Worm (Caenorhabditis elegans) whole organism, mixed stage, embryonic: ENCODE data around the gene ugt-30.

Experiments used
- M03D4.4 ChIP-seq: sonication (generic microtip); optimal IDR thresholded peaks from 2 replicates; lab custom pipeline; 2017; ENCODE audit warnings: mild to moderate bottlenecking, missing genetic modification characterization, missing compliant biosample characterization
- bed-3 ChIP-seq: fragments of 200-800 bp; sonication (Bioruptor generic); optimal IDR thresholded peaks from 3 replicates; lab custom pipeline; 2018; ENCODE audit warnings: mild to moderate bottlenecking, missing genetic modification characterization, moderate library complexity, missing compliant biosample characterization
- blmp-1 ChIP-seq: fragments of 150-350 bp; optimal IDR thresholded peaks from 2 replicates; lab custom pipeline; 2014; ENCODE audit warnings: missing biosample characterization, missing genetic modification characterization
- ceh-39 ChIP-seq: fragments of 150-350 bp; optimal IDR thresholded peaks from 2 replicates; lab custom pipeline; 2014; ENCODE audit warnings: missing biosample characterization, missing genetic modification characterization
- ceh-43 ChIP-seq: fragments of 200-800 bp; sonication (Bioruptor generic); optimal IDR thresholded peaks from 2 replicates; lab custom pipeline; 2018; ENCODE audit warnings: mild to moderate bottlenecking, missing genetic modification characterization, moderate library complexity, missing compliant biosample characterization
- ceh-83 ChIP-seq: fragments of 200-800 bp; sonication (Bioruptor generic); optimal IDR thresholded peaks from 2 replicates; lab custom pipeline; 2018; ENCODE audit warnings: mild to moderate bottlenecking, missing genetic modification characterization, missing compliant biosample characterization
- ces-1 ChIP-seq: fragments of 150-350 bp; optimal IDR thresholded peaks from 2 replicates; lab custom pipeline; 2014; ENCODE audit warnings: missing biosample characterization, missing genetic modification reagents, missing genetic modification characterization
- cnd-1 ChIP-seq: fragments of 200-800 bp; sonication (Bioruptor generic); optimal IDR thresholded peaks from 2 replicates; lab custom pipeline; 2018; ENCODE audit warnings: mild to moderate bottlenecking, missing genetic modification characterization, missing compliant biosample characterization
- drap-1 ChIP-seq: fragments of 200-800 bp; sonication (Bioruptor generic); optimal IDR thresholded peaks from 3 replicates; lab custom pipeline; 2018; ENCODE audit warnings: mild to moderate bottlenecking, missing genetic modification characterization, missing compliant biosample characterization
- elt-1 ChIP-seq: sonication (generic microtip); optimal IDR thresholded peaks from 2 replicates; lab custom pipeline; 2017; ENCODE audit warnings: missing genetic modification characterization, mild to moderate bottlenecking, missing compliant biosample characterization, antibody characterized with exemption, moderate library complexity, borderline replicate concordance; ENCODE audit not compliant: insufficient read depth
- flh-1 ChIP-seq: fragments of 200-800 bp; sonication (Bioruptor generic); optimal IDR thresholded peaks from 2 replicates; lab custom pipeline; 2018; ENCODE audit warnings: mild to moderate bottlenecking, missing genetic modification characterization, moderate library complexity, missing compliant biosample characterization
- ham-2 ChIP-seq: fragments of 200-800 bp; sonication (Bioruptor generic); optimal IDR thresholded peaks from 2 replicates; lab custom pipeline; 2018; ENCODE audit warnings: mild to moderate bottlenecking, missing genetic modification characterization, missing compliant biosample characterization
- hlh-1 ChIP-seq: fragments of 150-350 bp; optimal IDR thresholded peaks from 2 replicates; lab custom pipeline; 2014; ENCODE audit warnings: missing biosample characterization, missing genetic modification reagents, missing genetic modification characterization
- lin-13 ChIP-seq: fragments of 150-350 bp; optimal IDR thresholded peaks from 2 replicates; lab custom pipeline; 2014; ENCODE audit warnings: missing biosample characterization, missing genetic modification characterization
- lin-32 ChIP-seq: fragments of 200-800 bp; sonication (Bioruptor generic); optimal IDR thresholded peaks from 2 replicates; lab custom pipeline; 2018; ENCODE audit warnings: mild to moderate bottlenecking, missing genetic modification characterization, missing compliant biosample characterization
- lsy-2 ChIP-seq: fragments of 150-350 bp; optimal IDR thresholded peaks from 2 replicates; lab custom pipeline; 2014; ENCODE audit warnings: missing biosample characterization, missing genetic modification characterization
- mab-5 ChIP-seq: fragments of 150-350 bp; optimal IDR thresholded peaks from 2 replicates; lab custom pipeline; 2014; ENCODE audit warnings: missing biosample characterization, missing genetic modification characterization
- mep-1 ChIP-seq: fragments of 150-350 bp; optimal IDR thresholded peaks from 2 replicates; lab custom pipeline; 2017; ENCODE audit warnings: missing biosample characterization, missing genetic modification reagents, missing genetic modification characterization, inconsistent platforms
- mls-2 ChIP-seq: sonication (generic microtip); optimal IDR thresholded peaks from 2 replicates; lab custom pipeline; 2016; ENCODE audit warnings: mild to moderate bottlenecking, missing genetic modification characterization, moderate library complexity, missing compliant biosample characterization
- nhr-12 ChIP-seq: fragments of 150-350 bp; optimal IDR thresholded peaks from 2 replicates; lab custom pipeline; 2014; ENCODE audit warnings: missing biosample characterization, missing genetic modification characterization
- nhr-2 ChIP-seq: fragments of 150-350 bp; optimal IDR thresholded peaks from 2 replicates; lab custom pipeline; 2014; ENCODE audit warnings: missing biosample characterization, missing genetic modification characterization
- nhr-237 ChIP-seq: fragments of 150-350 bp; optimal IDR thresholded peaks from 2 replicates; lab custom pipeline; 2014; ENCODE audit warnings: missing biosample characterization, missing genetic modification characterization
- nhr-28 ChIP-seq: fragments of 150-350 bp; optimal IDR thresholded peaks from 2 replicates; lab custom pipeline; 2014; ENCODE audit warnings: missing biosample characterization, missing genetic modification characterization
- nhr-76 ChIP-seq: sonication (generic microtip); optimal IDR thresholded peaks from 2 replicates; lab custom pipeline; 2017; ENCODE audit warnings: missing biosample characterization, missing genetic modification characterization
- pha-4 ChIP-seq: fragments of 150-350 bp; optimal IDR thresholded peaks from 2 replicates; lab custom pipeline; 2018; ENCODE audit warnings: missing biosample characterization, missing genetic modification reagents, missing genetic modification characterization
- sem-2 ChIP-seq: fragments of 200-800 bp; sonication (Bioruptor generic); optimal IDR thresholded peaks from 2 replicates; lab custom pipeline; 2018; ENCODE audit warnings: mild to moderate bottlenecking, missing genetic modification characterization, missing compliant biosample characterization
- snpc-4 ChIP-seq: fragments of 150-350 bp; optimal IDR thresholded peaks from 2 replicates; lab custom pipeline; 2014; ENCODE audit warnings: missing biosample characterization, missing genetic modification characterization
- sptf-1 ChIP-seq: sonication (generic microtip); optimal IDR thresholded peaks from 2 replicates; lab custom pipeline; 2017; ENCODE audit warnings: mild to moderate bottlenecking, missing genetic modification characterization, moderate library complexity, missing compliant biosample characterization
- unc-120 ChIP-seq: sonication (generic microtip); optimal IDR thresholded peaks from 2 replicates; lab custom pipeline; 2017; ENCODE audit warnings: missing genetic modification characterization, missing compliant biosample characterization; ENCODE audit not compliant: poor library complexity, severe bottlenecking
- unc-62 ChIP-seq: fragments of 150-350 bp; optimal IDR thresholded peaks from 2 replicates; lab custom pipeline; 2014; ENCODE audit warnings: missing biosample characterization, missing genetic modification reagents, missing genetic modification characterization
- zip-8 ChIP-seq: fragments of 150-350 bp; optimal IDR thresholded peaks from 2 replicates; lab custom pipeline; 2014; ENCODE audit warnings: missing biosample characterization, missing genetic modification characterization
- ztf-11 ChIP-seq: fragments of 150-350 bp; optimal IDR thresholded peaks from 2 replicates; lab custom pipeline; 2014; ENCODE audit warnings: missing biosample characterization, missing genetic modification characterization

Gene ugt-30

ce11 chrV:15140247-15140646 is 15.2 kb upstream of the ugt-30 start, which contains the start of gene K08F9.3:
Gene K08F9.3, plus strand, starts transcription at chrV:15140547.
- no peak for TF ChIP-seq pha-4
- TF ChIP-seq snpc-4 (tag; lab: Kevin White, UChicago) = no peak
- TF ChIP-seq mep-1 (tag; lab: Kevin White, UChicago) = no peak
- no peak for TF ChIP-seq nhr-2 (tag; lab: Kevin White, UChicago)
- no peak for TF ChIP-seq ceh-83 (GFP tag; lab: Kevin White, UChicago)
- TF ChIP-seq nhr-76 = no peak
- TF ChIP-seq mls-2 (tag; lab: Kevin White, UChicago) = no peak
- no peak for TF ChIP-seq mab-5 (tag; lab: Kevin White, UChicago)
- TF ChIP-seq M03D4.4 (tag; lab: Kevin White, UChicago) = no peak
- TF ChIP-seq ceh-39 (tag; lab: Kevin White, UChicago) = no peak
- TF ChIP-seq ces-1 (GFP tag; lab: Kevin White, UChicago) = no peak
- no peak for TF ChIP-seq unc-62 (GFP tag; lab: Kevin White, UChicago)
- no peak for TF ChIP-seq elt-1 (tag; lab: Kevin White, UChicago)
- no peak for TF ChIP-seq ztf-11 (tag; lab: Kevin White, UChicago)
- no peak for TF ChIP-seq ham-2 (GFP tag; lab: Kevin White, UChicago)
- TF ChIP-seq hlh-1 (tag; lab: Kevin White, UChicago) = no peak
- no peak for TF ChIP-seq lsy-2 (tag; lab: Kevin White, UChicago)

DNA sequence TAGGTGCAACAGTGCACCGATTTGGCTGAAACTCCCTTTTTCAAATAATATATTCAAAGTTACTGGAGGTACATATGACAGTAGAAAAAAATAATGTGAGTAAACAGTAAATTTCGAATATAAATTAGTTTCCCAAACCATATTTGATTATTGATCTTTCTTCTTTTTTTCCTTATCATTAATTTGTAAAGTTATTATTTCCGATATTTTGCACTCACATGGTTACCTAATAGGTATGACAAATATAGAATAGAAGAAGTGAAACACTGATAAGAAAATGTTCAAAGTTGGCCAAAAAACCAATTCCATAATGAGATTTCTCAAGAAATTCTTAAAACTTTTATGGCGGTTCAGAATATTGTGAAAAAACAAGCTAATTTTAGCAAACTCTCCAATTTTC is 14.7 kb upstream of the ugt-30 start:
- TF ChIP-seq ceh-39 (tag; lab: Kevin White, UChicago) (no peak), bed-3 (GFP tag; lab: Kevin White, UChicago) (no peak), sem-2 (GFP tag; lab: Kevin White, UChicago) (no peak), lin-13 (tag; lab: Kevin White, UChicago) (no peak), nhr-28 (no peak), drap-1 (GFP tag; lab: Kevin White, UChicago) (no peak), unc-120 (tag; lab: Kevin White, UChicago) (no peak), ceh-43 (GFP tag; lab: Kevin White, UChicago) (no peak), blmp-1 (tag; lab: Kevin White, UChicago) (no peak), nhr-76 (no peak), ztf-11 (tag; lab: Kevin White, UChicago) (no peak), cnd-1 (no peak), ham-2 (GFP tag; lab: Kevin White, UChicago) (no peak), mep-1 (tag; lab: Kevin White, UChicago) (no peak), snpc-4 (tag; lab: Kevin White, UChicago) (no peak), mls-2 (tag; lab: Kevin White, UChicago) (no peak)

- TF ChIP-seq hlh-1 (tag; lab: Kevin White, UChicago) = peak; percentile 27
- peak; percentile 71 for TF ChIP-seq lsy-2 (tag; lab: Kevin White, UChicago)
- TF ChIP-seq nhr-237 (tag; lab: Kevin White, UChicago) = peak; percentile 62
- peak; percentile 21 for TF ChIP-seq lin-13 (tag; lab: Kevin White, UChicago)
- TF ChIP-seq sptf-1 (tag; lab: Kevin White, UChicago) = peak; percentile 2
- TF ChIP-seq mep-1 (tag; lab: Kevin White, UChicago) = peak; percentile 80
- no peak for TF ChIP-seq lin-32 (GFP tag; lab: Kevin White, UChicago)
- no peak for TF ChIP-seq mls-2 (tag; lab: Kevin White, UChicago)
- peak; percentile 46 for TF ChIP-seq pha-4
- peak; percentile 21 for TF ChIP-seq ceh-39 (tag; lab: Kevin White, UChicago)
- TF ChIP-seq ces-1 (GFP tag; lab: Kevin White, UChicago) = peak; percentile 83
- no peak for TF ChIP-seq sem-2 (GFP tag; lab: Kevin White, UChicago)
- no peak for TF ChIP-seq bed-3 (GFP tag; lab: Kevin White, UChicago)
- TF ChIP-seq, all 35 proteins: peak for 9
Measured at ce11 chrV:15136772-15137171, 11.7 kb upstream of the ugt-30 start, which contains the start of gene aipl-1. Gene aipl-1, minus strand, starts transcription at chrV:15136801.

DNA sequence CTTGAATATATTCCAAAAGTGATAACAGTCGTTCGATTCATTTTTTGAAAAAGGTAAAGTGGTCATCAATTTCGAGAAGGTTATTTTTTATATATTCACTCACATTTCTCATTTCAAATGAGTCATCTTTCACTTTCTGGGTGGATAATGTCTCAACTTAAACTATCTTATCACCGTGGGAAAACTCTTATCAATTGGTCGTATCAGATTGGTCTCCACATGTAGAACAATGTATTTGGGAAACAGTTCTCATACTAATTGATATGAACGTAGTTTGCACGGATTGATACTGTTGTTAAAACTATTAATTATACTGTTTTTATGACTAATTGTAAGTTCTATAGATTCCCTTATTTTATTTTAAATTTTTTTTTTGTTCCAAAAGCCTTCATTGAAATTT is 8.8 kb upstream of the ugt-30 start:
- TF ChIP-seq mep-1 (tag; lab: Kevin White, UChicago) = no peak
- no peak for TF ChIP-seq ztf-11 (tag; lab: Kevin White, UChicago)
- no peak for TF ChIP-seq sem-2 (GFP tag; lab: Kevin White, UChicago)
- no peak for TF ChIP-seq mab-5 (tag; lab: Kevin White, UChicago)
- no peak for TF ChIP-seq flh-1 (GFP tag; lab: Kevin White, UChicago)
- TF ChIP-seq nhr-28 = no peak
- TF ChIP-seq unc-62 (GFP tag; lab: Kevin White, UChicago) = no peak
- TF ChIP-seq unc-120 (tag; lab: Kevin White, UChicago) = no peak
- no peak for TF ChIP-seq ceh-39 (tag; lab: Kevin White, UChicago)
- TF ChIP-seq zip-8 = no peak
- no peak for TF ChIP-seq nhr-12 (tag; lab: Kevin White, UChicago)
- TF ChIP-seq cnd-1 = no peak
- no peak for TF ChIP-seq nhr-2 (tag; lab: Kevin White, UChicago)
